Fruit fly (Drosophila melanogaster) whole organism, adult: ENCODE data around the gene CG13924.

Source experiments
- CG11617 ChIP-seq: fragments of 200-800 bp; sonication (Bioruptor generic); optimal IDR thresholded peaks from 2 replicates; lab custom pipeline; 2017; ENCODE audit warnings: mild to moderate bottlenecking, missing biosample characterization, missing genetic modification reagents, missing genetic modification characterization
- CG12768 ChIP-seq: fragments of 200-800 bp; sonication (Bioruptor generic); optimal IDR thresholded peaks from 2 replicates; lab custom pipeline; 2017; ENCODE audit warnings: missing biosample characterization, missing genetic modification characterization, mild to moderate bottlenecking, moderate library complexity, missing genetic modification reagents
- CG7101 ChIP-seq: fragments of 200-800 bp; sonication (Bioruptor generic); optimal IDR thresholded peaks from 2 replicates; lab custom pipeline; 2018; ENCODE audit warnings: missing biosample characterization, mild to moderate bottlenecking, missing genetic modification characterization, moderate library complexity
- kay ChIP-seq: fragments of 200-800 bp; sonication (Bioruptor generic); peaks from one replicate; lab custom pipeline; 2016; ENCODE audit warnings: missing biosample characterization, missing genetic modification characterization, borderline replicate concordance
- pad ChIP-seq: fragments of 200-800 bp; sonication (Bioruptor generic); optimal IDR thresholded peaks from 3 replicates; lab custom pipeline; 2017; ENCODE audit warnings: missing biosample characterization, missing genetic modification characterization, mild to moderate bottlenecking, moderate library complexity, missing genetic modification reagents
- tj ChIP-seq: fragments of 200-800 bp; sonication (Bioruptor generic); optimal IDR thresholded peaks from 3 replicates; lab custom pipeline; 2017; ENCODE audit warnings: missing biosample characterization, mild to moderate bottlenecking, missing genetic modification characterization, moderate library complexity

DNA sequence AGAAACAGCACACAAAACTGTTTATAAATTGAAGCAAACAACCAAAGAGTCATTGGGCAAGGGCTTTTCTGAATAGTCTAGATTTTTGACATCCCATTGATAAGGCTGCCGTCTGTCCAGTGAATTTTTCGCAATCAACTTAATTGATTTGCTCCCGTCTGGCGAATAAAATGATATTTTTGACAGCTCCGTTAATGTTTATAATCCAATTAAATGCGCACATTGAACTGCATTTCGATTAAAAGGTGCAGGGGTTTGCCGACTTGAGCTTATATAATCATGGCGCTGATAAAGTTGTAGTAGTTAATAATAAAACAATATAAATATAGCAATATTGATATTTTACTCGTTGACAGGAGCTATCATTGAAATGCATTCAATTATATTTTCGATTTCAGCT lies 39.2 kb downstream of the CG13924 start:
- TF ChIP-seq pad: no peak
- TF ChIP-seq CG11617 (GFP tag; lab: Kevin White, UChicago): no peak
- no peak for TF ChIP-seq CG12768
- no peak for TF ChIP-seq kay
- no peak for TF ChIP-seq CG7101 (tag; lab: Kevin White, UChicago)
- TF ChIP-seq tj: no peak
